Worm (Caenorhabditis elegans): ENCODE measurements around the gene irld-29.

- TF ChIP-seq snpc-4 (GFP tag; optimal IDR thresholded peaks at IDR 0.05): no peak
- TF ChIP-seq snpc-4 (tag; optimal IDR thresholded peaks at IDR 0.05): no peak
- no peak for TF ChIP-seq F33H1.4 (GFP tag; IDR thresholded peaks at IDR 0.05)
- no peak for TF ChIP-seq B0035.1 (tag; optimal IDR thresholded peaks at IDR 0.05)
- no peak for TF ChIP-seq fkh-3 (tag; optimal IDR thresholded peaks at IDR 0.05)
- peak; percentile 10 for TF ChIP-seq unc-62 (GFP tag; optimal IDR thresholded peaks at IDR 0.05)
- TF ChIP-seq F57A8.1 (GFP tag; optimal IDR thresholded peaks at IDR 0.05): no peak
- TF ChIP-seq ceh-58 (GFP tag; IDR thresholded peaks at IDR 0.05): no peak
- TF ChIP-seq repo-1 (tag; optimal IDR thresholded peaks at IDR 0.05): no peak
- TF ChIP-seq aptf-3 (GFP tag; IDR thresholded peaks at IDR 0.05): no peak
- TF ChIP-seq lir-1 (GFP tag; conservative IDR thresholded peaks at IDR 0.05): no peak
These were observed 30.2 kb downstream of the irld-29 start for ce11 chrV:2308246-2308645.
